Fruit fly (Drosophila melanogaster): ENCODE measurements around the gene CG2258.

Gene CG2258

dm6 chrX:8145501-8146157 lies 43.7 kb upstream of the CG2258 start, which contains the start of the genes alpha-PheRS and CG2129 (continued):
- TF ChIP-seq CG10267 (tag; optimal IDR thresholded peaks at IDR 0.05) (peak; percentile 51), CG16813 (GFP tag; IDR thresholded peaks at IDR 0.05; ENCODE audit: partially characterized antibody) (0 out of 3 replicates have a peak, but pooled peaks have one; percentile 33), CG8924 (tag; optimal IDR thresholded peaks at IDR 0.05) (peak; percentile 48), Sox100B (GFP tag; optimal IDR thresholded peaks at IDR 0.05) (no peak), CG5245 (GFP tag; optimal IDR thresholded peaks at IDR 0.05) (no peak), tll (GFP tag; optimal IDR thresholded peaks at IDR 0.05) (no peak), tin (GFP tag; optimal IDR thresholded peaks at IDR 0.05) (peak; percentile 29), CG10979 (tag; optimal IDR thresholded peaks at IDR 0.05) (peak; percentile 7), CG13123 (GFP tag; optimal IDR thresholded peaks at IDR 0.05) (no peak), Hr3 (GFP tag; optimal IDR thresholded peaks at IDR 0.05) (peak; percentile 1), CG30403 (GFP tag; optimal IDR thresholded peaks at IDR 0.05) (peak; percentile 36), sens (GFP tag) (peak; percentile 77), CG12071 (GFP tag; optimal IDR thresholded peaks at IDR 0.05) (no peak), lbe (GFP tag; optimal IDR thresholded peaks at IDR 0.05) (peak; percentile 4), CG7556 (GFP tag; optimal IDR thresholded peaks at IDR 0.05) (peak; percentile 32), wor (GFP tag; IDR thresholded peaks at IDR 0.05) (no peak), inv (GFP tag; IDR thresholded peaks at IDR 0.05; ENCODE audit: partially characterized antibody) (no peak), stwl (tag; optimal IDR thresholded peaks at IDR 0.05) (peak; percentile 25), CG15514 (GFP tag; optimal IDR thresholded peaks at IDR 0.05) (peak; percentile 96), dmrt11E (tag; optimal IDR thresholded peaks at IDR 0.05) (peak; percentile 15), NfI (GFP tag; optimal IDR thresholded peaks at IDR 0.05) (peak; percentile 18), CG7839 (tag; optimal IDR thresholded peaks at IDR 0.05) (no peak), BEAF-32 (GFP tag; optimal IDR thresholded peaks at IDR 0.05) (peak; percentile 47), CG12155 (GFP tag; optimal IDR thresholded peaks at IDR 0.05) (peak; percentile 3), Dek (tag; optimal IDR thresholded peaks at IDR 0.05) (peak; percentile 3), Fer1 (GFP tag; optimal IDR thresholded peaks at IDR 0.05) (peak; percentile 54), CG15601 (tag; optimal IDR thresholded peaks at IDR 0.05) (peak; percentile 9), CG5180 (GFP tag; optimal IDR thresholded peaks at IDR 0.05) (no peak), H2.0 (GFP tag; IDR thresholded peaks at IDR 0.05) (no peak), E2f2 (GFP tag; IDR thresholded peaks at IDR 0.05) (peak; percentile 24; the same call in 1 of the 2 replicates), so (GFP tag; IDR thresholded peaks at IDR 0.05) (no peak), repo (GFP tag; optimal IDR thresholded peaks at IDR 0.05) (no peak), CG3281 (GFP tag; optimal IDR thresholded peaks at IDR 0.05) (peak; percentile 13), sob (GFP tag; IDR thresholded peaks at IDR 0.05) (0 out of 2 replicates have a peak, but pooled peaks have one; percentile 24), CG2120 (GFP tag; optimal IDR thresholded peaks at IDR 0.05) (peak; percentile 84), CG15073 (GFP tag; optimal IDR thresholded peaks at IDR 0.05) (no peak), CG34224 (GFP tag; IDR thresholded peaks at IDR 0.05; ENCODE audit: partially characterized antibody) (peak; percentile 32; the same call in 1 of the 3 replicates), Med (GFP tag) (peak; percentile 69), Sry-β (GFP tag; optimal IDR thresholded peaks at IDR 0.05) (peak; percentile 94), unc-4 (GFP tag; IDR thresholded peaks at IDR 0.05; ENCODE audit: partially characterized antibody) (peak; percentile 54), maf-S (GFP tag; optimal IDR thresholded peaks at IDR 0.05) (no peak), CG30020 (tag; optimal IDR thresholded peaks at IDR 0.05) (peak; percentile 15), CG13287 (GFP tag; IDR thresholded peaks at IDR 0.05; ENCODE audit: partially characterized antibody) (peak; percentile 53; the same call in 1 of the 2 replicates), PHDP (tag; optimal IDR thresholded peaks at IDR 0.05) (peak; percentile 28), CG2712 (tag; optimal IDR thresholded peaks at IDR 0.05) (peak; percentile 57), CG10147 (GFP tag; optimal IDR thresholded peaks at IDR 0.05) (peak; percentile 39), Bdp1 (GFP tag; optimal IDR thresholded peaks at IDR 0.05) (peak; percentile 1), Xrp1 (GFP tag; IDR thresholded peaks at IDR 0.05) (peak; percentile 26; the same call in 1 of the 2 replicates)

Data from whole organism, embryonic.